Fruit fly (Drosophila melanogaster): ENCODE data around the gene knk.

The knk gene

dm6 chr3R:10132906-10133416 is 7.5 kb upstream of the knk start (continued):
- TF ChIP-seq dmrt11E (tag; optimal IDR thresholded peaks at IDR 0.05): no peak
- peak; percentile 37 for TF ChIP-seq CG12391 (tag; optimal IDR thresholded peaks at IDR 0.05)
- no peak for TF ChIP-seq lola (GFP tag; optimal IDR thresholded peaks at IDR 0.05)
- no peak for TF ChIP-seq z (GFP tag; IDR thresholded peaks at IDR 0.05)
- TF ChIP-seq nau (GFP tag; optimal IDR thresholded peaks at IDR 0.05): no peak
- no peak for TF ChIP-seq vvl (GFP tag; IDR thresholded peaks at IDR 0.05)
- no peak for TF ChIP-seq lbe (GFP tag; optimal IDR thresholded peaks at IDR 0.05)
- TF ChIP-seq unpg (GFP tag; optimal IDR thresholded peaks at IDR 0.05): peak; percentile 28
- TF ChIP-seq CG6175 (GFP tag; IDR thresholded peaks at IDR 0.05): no peak
- peak; percentile 40 for TF ChIP-seq Deaf1 (tag; optimal IDR thresholded peaks at IDR 0.05)
- TF ChIP-seq Myb (GFP tag; optimal IDR thresholded peaks at IDR 0.05): no peak
- peak; percentile 8 for TF ChIP-seq CG15269 (tag; optimal IDR thresholded peaks at IDR 0.05)
- TF ChIP-seq CG17612 (GFP tag; IDR thresholded peaks at IDR 0.05): no peak
- TF ChIP-seq CG10321 (GFP tag; IDR thresholded peaks at IDR 0.05): peak; percentile 64
- TF ChIP-seq gsb (GFP tag; IDR thresholded peaks at IDR 0.05): no peak
- no peak for TF ChIP-seq fd3F (GFP tag; optimal IDR thresholded peaks at IDR 0.05)
- no peak for TF ChIP-seq BEAF-32 (GFP tag; optimal IDR thresholded peaks at IDR 0.05)

DNA sequence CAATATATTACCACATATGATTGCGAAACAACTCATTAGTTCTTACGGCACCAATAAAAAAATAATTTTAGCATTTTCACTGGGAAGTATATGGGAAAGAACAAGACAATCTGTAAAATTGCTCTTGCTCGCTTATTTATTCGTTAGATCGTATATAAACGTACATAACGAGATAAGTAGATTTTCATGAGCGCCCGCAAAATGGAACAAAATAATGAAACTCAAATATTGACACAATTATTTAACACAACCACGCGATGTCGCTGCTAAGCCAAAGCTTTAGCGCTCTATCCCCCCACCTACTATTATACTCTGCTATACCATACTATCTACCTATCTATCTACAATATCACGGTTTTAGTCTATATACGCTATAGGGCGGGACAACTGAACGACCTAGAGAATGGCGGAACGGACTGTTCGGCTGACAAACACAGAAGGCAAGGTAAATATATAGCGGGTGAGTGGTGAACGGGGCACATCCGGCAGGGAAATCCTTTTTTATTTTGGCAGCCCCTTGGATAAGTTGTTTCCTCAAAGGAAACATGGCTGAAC is 5.6 kb upstream of the knk start:
- TF ChIP-seq fd3F (GFP tag; optimal IDR thresholded peaks at IDR 0.05) (no peak), sim (GFP tag; IDR thresholded peaks at IDR 0.05) (no peak), trem (tag; optimal IDR thresholded peaks at IDR 0.05) (no peak), Hmx (GFP tag; optimal IDR thresholded peaks at IDR 0.05) (no peak), abd-A (tag; optimal IDR thresholded peaks at IDR 0.05) (no peak), jumu (GFP tag; optimal IDR thresholded peaks at IDR 0.05) (no peak), MBD-R2 (GFP tag; IDR thresholded peaks at IDR 0.05) (no peak), CG15269 (tag; optimal IDR thresholded peaks at IDR 0.05) (peak; percentile 10), CG18599 (GFP tag; optimal IDR thresholded peaks at IDR 0.05) (peak; percentile 40), cwo (GFP tag; optimal IDR thresholded peaks at IDR 0.05) (no peak), Hsf (GFP tag; optimal IDR thresholded peaks at IDR 0.05) (no peak), esg (GFP tag; conservative IDR thresholded peaks at IDR 0.05) (no peak), en (GFP tag; optimal IDR thresholded peaks at IDR 0.05) (no peak), pita (GFP tag; optimal IDR thresholded peaks at IDR 0.05) (no peak), tup (GFP tag; optimal IDR thresholded peaks at IDR 0.05) (no peak), CG3281 (GFP tag; optimal IDR thresholded peaks at IDR 0.05) (peak; percentile 1), Pdp1 (GFP tag; optimal IDR thresholded peaks at IDR 0.05) (peak in 1 of 2 experiments; percentile 87), bigmax (GFP tag; optimal IDR thresholded peaks at IDR 0.05) (no peak), CG34422 (GFP tag; IDR thresholded peaks at IDR 0.05) (no peak), ssp (GFP tag; IDR thresholded peaks at IDR 0.05) (no peak), Ptx1 (GFP tag; IDR thresholded peaks at IDR 0.05) (no peak), CG11560 (tag; IDR thresholded peaks at IDR 0.05) (no peak), Taf1 (GFP tag; IDR thresholded peaks at IDR 0.05) (no peak), CG11247 (GFP tag; IDR thresholded peaks at IDR 0.05) (no peak), dm (GFP tag; optimal IDR thresholded peaks at IDR 0.05) (no peak), br (optimal IDR thresholded peaks at IDR 0.05) (no peak), Dp (GFP tag; optimal IDR thresholded peaks at IDR 0.05) (no peak), CG8944 (GFP tag; optimal IDR thresholded peaks at IDR 0.05) (no peak), CG12219 (GFP tag; optimal IDR thresholded peaks at IDR 0.05) (no peak), wek (GFP tag; optimal IDR thresholded peaks at IDR 0.05) (no peak), cg (GFP tag; optimal IDR thresholded peaks at IDR 0.05) (no peak), Sox100B (GFP tag; optimal IDR thresholded peaks at IDR 0.05) (peak; percentile 1), Doc3 (GFP tag; IDR thresholded peaks at IDR 0.05; ENCODE audit: partially characterized antibody) (no peak), CG6854 (GFP tag; optimal IDR thresholded peaks at IDR 0.05) (no peak), BtbVII (GFP tag; optimal IDR thresholded peaks at IDR 0.05) (peak; percentile 3)

Data from whole organism, embryonic.